Fruit fly (Drosophila melanogaster): ENCODE measurements around the gene Pyroxd1.

Pyroxd1 gene

DNA sequence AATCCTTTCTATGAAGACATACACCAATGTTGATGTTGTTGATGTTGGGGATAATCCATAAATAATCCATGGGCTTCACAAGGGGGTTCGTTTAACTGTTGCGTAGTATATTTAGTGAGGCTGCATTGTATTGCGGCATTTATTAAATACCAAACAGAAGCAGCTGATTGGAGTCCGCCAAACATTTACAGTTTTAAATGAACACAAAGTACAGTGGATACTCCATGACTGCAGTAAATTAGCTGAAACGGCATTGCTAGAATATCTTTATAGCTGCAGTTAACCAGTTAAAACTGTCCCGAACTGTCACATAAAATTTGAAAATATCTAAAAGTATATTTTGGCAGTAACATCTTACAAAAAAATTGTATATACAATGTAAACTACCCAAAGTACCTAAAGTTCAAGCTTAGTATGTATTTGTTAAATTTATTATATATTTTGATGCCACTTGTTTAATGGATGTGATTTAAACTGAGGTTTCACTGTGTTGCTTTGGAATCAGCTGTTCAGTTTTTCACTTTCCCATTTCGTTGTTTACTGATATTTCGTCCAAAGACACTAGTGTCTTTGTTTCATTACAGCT lies at the start of gene Pyroxd1, which contains the start of gene CG10747 (continued):
- TF ChIP-seq CG17912 (GFP tag; optimal IDR thresholded peaks at IDR 0.05): peak; percentile 93
- TF ChIP-seq tll (GFP tag; optimal IDR thresholded peaks at IDR 0.05): peak; percentile 20 to 71
- peak; percentile 57 for TF ChIP-seq Sry-δ (GFP tag; optimal IDR thresholded peaks at IDR 0.05)
- peak; percentile 92 for TF ChIP-seq nerfin-1 (tag; optimal IDR thresholded peaks at IDR 0.05)
- TF ChIP-seq sens-2 (GFP tag; IDR thresholded peaks at IDR 0.05): peak; percentile 81
- TF ChIP-seq wor (GFP tag; IDR thresholded peaks at IDR 0.05): peak; percentile 94
- peak; percentile 97 for TF ChIP-seq odd (GFP tag; optimal IDR thresholded peaks at IDR 0.05)
- TF ChIP-seq CG17186 (GFP tag; optimal IDR thresholded peaks at IDR 0.05): peak; percentile 63
- TF ChIP-seq Dad (GFP tag; optimal IDR thresholded peaks at IDR 0.05): peak; percentile 91
- TF ChIP-seq lbe (GFP tag; optimal IDR thresholded peaks at IDR 0.05): peak; percentile 97
- peak; percentile 85 for TF ChIP-seq Lim3 (GFP tag; IDR thresholded peaks at IDR 0.05)
- peak in 1 of 2 experiments; percentile 83 for TF ChIP-seq insv (GFP tag; optimal IDR thresholded peaks at IDR 0.05)
- peak; percentile 98 for TF ChIP-seq Dek (tag; optimal IDR thresholded peaks at IDR 0.05)
- TF ChIP-seq maf-S (GFP tag; optimal IDR thresholded peaks at IDR 0.05): peak; percentile 93
- TF ChIP-seq wek (GFP tag; optimal IDR thresholded peaks at IDR 0.05): peak; percentile 82
- TF ChIP-seq pum (GFP tag; optimal IDR thresholded peaks at IDR 0.05): peak; percentile 94
- peak; percentile 80 for TF ChIP-seq CG11696 (GFP tag; IDR thresholded peaks at IDR 0.05)
- no peak for TF ChIP-seq usp (GFP tag; optimal IDR thresholded peaks at IDR 0.05)
- TF ChIP-seq CG7786 (GFP tag; optimal IDR thresholded peaks at IDR 0.05): peak; percentile 95
- peak; percentile 96 for TF ChIP-seq CG10462 (GFP tag; optimal IDR thresholded peaks at IDR 0.05)
- TF ChIP-seq CG15696 (tag; optimal IDR thresholded peaks at IDR 0.05): peak; percentile 94
- TF ChIP-seq tap (tag; optimal IDR thresholded peaks at IDR 0.05): peak; percentile 94
- peak; percentile 96 for TF ChIP-seq CG4404 (GFP tag; IDR thresholded peaks at IDR 0.05)
- peak; percentile 98 for TF ChIP-seq Xbp1 (GFP tag; optimal IDR thresholded peaks at IDR 0.05)
- peak; percentile 98 for TF ChIP-seq tio (GFP tag; optimal IDR thresholded peaks at IDR 0.05)
- TF ChIP-seq Dbx (GFP tag; IDR thresholded peaks at IDR 0.05): peak; percentile 96
- peak; percentile 90 for TF ChIP-seq CG17612 (GFP tag; IDR thresholded peaks at IDR 0.05)
- peak; percentile 90 for TF ChIP-seq D19A (tag; optimal IDR thresholded peaks at IDR 0.05)
- peak; percentile 94 for TF ChIP-seq CG7372 (GFP tag; IDR thresholded peaks at IDR 0.05)
- TF ChIP-seq Ets97D (GFP tag; optimal IDR thresholded peaks at IDR 0.05): peak; percentile 87
- TF ChIP-seq sob (GFP tag; IDR thresholded peaks at IDR 0.05): peak; percentile 97
- peak; percentile 92 for TF ChIP-seq ro (GFP tag; IDR thresholded peaks at IDR 0.05)
- peak; percentile 81 for TF ChIP-seq Elba2 (GFP tag; optimal IDR thresholded peaks at IDR 0.05)
- no peak for TF ChIP-seq mld (GFP tag; IDR thresholded peaks at IDR 0.05; ENCODE audit: partially characterized antibody)
- TF ChIP-seq psq (GFP tag; optimal IDR thresholded peaks at IDR 0.05): peak; percentile 85
- TF ChIP-seq sr (GFP tag; IDR thresholded peaks at IDR 0.05): peak; percentile 73; the same call in 2 of the 3 replicates
- TF ChIP-seq croc (GFP tag; conservative IDR thresholded peaks at IDR 0.05): peak; percentile 94
- peak; percentile 89 for TF ChIP-seq CG10267 (tag; optimal IDR thresholded peaks at IDR 0.05)
- peak; percentile 94 for TF ChIP-seq gsb-n (tag; optimal IDR thresholded peaks at IDR 0.05)
- TF ChIP-seq eve (GFP tag; optimal IDR thresholded peaks at IDR 0.05): no peak
- TF ChIP-seq Xrp1 (GFP tag; IDR thresholded peaks at IDR 0.05): peak; percentile 95
- TF ChIP-seq mam (GFP tag; optimal IDR thresholded peaks at IDR 0.05): peak; percentile 97
- TF ChIP-seq CG10959 (GFP tag; IDR thresholded peaks at IDR 0.05): peak; percentile 79
- TF ChIP-seq Med (GFP tag): peak; percentile 99
- peak; percentile 93 for TF ChIP-seq Fer2 (tag; optimal IDR thresholded peaks at IDR 0.05)
- TF ChIP-seq Max (GFP tag; optimal IDR thresholded peaks at IDR 0.05): peak; percentile 97
- peak; percentile 99 for TF ChIP-seq sens (GFP tag)
- peak; percentile 97 for TF ChIP-seq tin (GFP tag; optimal IDR thresholded peaks at IDR 0.05)
- peak; percentile 78 for TF ChIP-seq CG10321 (GFP tag; IDR thresholded peaks at IDR 0.05)
- TF ChIP-seq ara (GFP tag; IDR thresholded peaks at IDR 0.05): peak; percentile 92
- TF ChIP-seq chm (GFP tag; IDR thresholded peaks at IDR 0.05): peak; percentile 92
